Worm (Caenorhabditis elegans) whole organism, L1 larva: Measurements from ENCODE around the gene fut-3.

Experiments used
- C16A3.4 ChIP-seq: fragments of 150-350 bp; optimal IDR thresholded peaks from 2 replicates; lab custom pipeline; 2014; ENCODE audit warnings: missing biosample characterization, missing genetic modification characterization
- C34B4.2 ChIP-seq: sonication (generic microtip); optimal IDR thresholded peaks from 2 replicates; lab custom pipeline; 2017; ENCODE audit warnings: mild to moderate bottlenecking, missing genetic modification characterization, missing compliant biosample characterization
- aha-1 ChIP-seq: fragments of 150-350 bp; optimal IDR thresholded peaks from 2 replicates; lab custom pipeline; 2014; ENCODE audit warnings: missing biosample characterization, missing genetic modification characterization
- ceh-82 ChIP-seq, 3 experiments: fragments of 150-350 bp in 1 of 3; sonication (generic microtip) in 2 of 3; optimal IDR thresholded peaks; 2 replicates each; lab custom pipeline; 2014 to 2017; ENCODE audit warnings: missing biosample characterization in 3 of 3, missing genetic modification characterization in 3 of 3
- ceh-90 ChIP-seq: sonication (generic microtip); optimal IDR thresholded peaks from 2 replicates; lab custom pipeline; 2016; ENCODE audit warnings: missing genetic modification characterization, missing compliant biosample characterization
- ces-1 ChIP-seq: fragments of 150-350 bp; optimal IDR thresholded peaks from 2 replicates; lab custom pipeline; 2014; ENCODE audit warnings: missing biosample characterization, missing genetic modification reagents, missing genetic modification characterization
- efl-1 ChIP-seq, 4 experiments: fragments of 150-350 bp; optimal IDR thresholded peaks in 3 of 4; peaks in 1 of 4; 1 replicate in 1 of 4; 2 replicates in 3 of 4; lab custom pipeline; 2014; ENCODE audit warnings: missing biosample characterization in 2 of 4, missing genetic modification characterization in 2 of 4, missing genetic modification reagents in 2 of 4
- egl-13 ChIP-seq: sonication (generic microtip); optimal IDR thresholded peaks from 2 replicates; lab custom pipeline; 2016; ENCODE audit warnings: missing genotype, missing genetic modification reagents, missing genetic modification characterization, missing compliant biosample characterization
- egl-27 ChIP-seq, 2 experiments: fragments of 150-350 bp in 1 of 2; sonication (generic microtip); optimal IDR thresholded peaks; 3 replicates each; lab custom pipeline; 2017 to 2018; ENCODE audit warnings: missing biosample characterization in 2 of 2, missing genetic modification characterization in 2 of 2, missing genetic modification reagents in 2 of 2
- fkh-10 ChIP-seq: sonication (generic microtip); optimal IDR thresholded peaks from 2 replicates; lab custom pipeline; 2017; ENCODE audit warnings: missing biosample characterization, missing genetic modification reagents, missing genetic modification characterization
- fkh-4 ChIP-seq: sonication (generic microtip); optimal IDR thresholded peaks from 2 replicates; lab custom pipeline; 2016; ENCODE audit warnings: missing compliant biosample characterization, missing genetic modification characterization, borderline replicate concordance
- fkh-8 ChIP-seq: sonication (generic microtip); optimal IDR thresholded peaks from 2 replicates; lab custom pipeline; 2016; ENCODE audit warnings: mild to moderate bottlenecking, missing genetic modification characterization, missing compliant biosample characterization
- grh-1 ChIP-seq: fragments of 200-800 bp; sonication (Bioruptor generic); IDR thresholded peaks from 2 replicates; pipeline ENCODE4 v1.3.6; 2022; ENCODE audit warnings: missing genetic modification reagents, missing genetic modification characterization, missing compliant biosample characterization
- irx-1 ChIP-seq: sonication (generic microtip); optimal IDR thresholded peaks from 2 replicates; lab custom pipeline; 2016; ENCODE audit warnings: missing genetic modification characterization, missing compliant biosample characterization
- jun-1 ChIP-seq: fragments of 150-350 bp; optimal IDR thresholded peaks from 2 replicates; lab custom pipeline; 2014; ENCODE audit warnings: missing biosample characterization, missing genetic modification reagents, missing genetic modification characterization
- lin-15B ChIP-seq: fragments of 150-350 bp; sonication (generic microtip); optimal IDR thresholded peaks from 3 replicates; lab custom pipeline; 2014; ENCODE audit warnings: missing biosample characterization, missing genetic modification characterization
- lin-39 ChIP-seq: fragments of 150-350 bp; optimal IDR thresholded peaks from 2 replicates; lab custom pipeline; 2014; ENCODE audit warnings: missing biosample characterization, missing genetic modification reagents, missing genetic modification characterization
- lsy-2 ChIP-seq, 2 experiments: fragments of 150-350 bp; optimal IDR thresholded peaks; 2 replicates each; lab custom pipeline; 2014; ENCODE audit warnings: missing biosample characterization in 2 of 2, missing genetic modification characterization in 2 of 2
- mab-9 ChIP-seq: fragments of 200-800 bp; sonication (Bioruptor generic); IDR thresholded peaks from 2 replicates; pipeline ENCODE4 v1.3.6; 2022; ENCODE audit warnings: missing genetic modification reagents, missing genetic modification characterization, missing compliant biosample characterization
- mdl-1 ChIP-seq, 2 experiments: fragments of 150-350 bp; optimal IDR thresholded peaks; 2 replicates each; lab custom pipeline; 2014 to 2017; ENCODE audit warnings: missing biosample characterization in 2 of 2, missing genetic modification characterization in 2 of 2, inconsistent platforms in 1 of 2
- mef-2 ChIP-seq: fragments of 150-350 bp; optimal IDR thresholded peaks from 2 replicates; lab custom pipeline; 2014; ENCODE audit warnings: missing biosample characterization, missing genetic modification characterization
- mep-1 ChIP-seq: fragments of 150-350 bp; optimal IDR thresholded peaks from 2 replicates; lab custom pipeline; 2014; ENCODE audit warnings: missing biosample characterization, missing genetic modification characterization
- nhr-11 ChIP-seq: fragments of 150-350 bp; optimal IDR thresholded peaks from 2 replicates; lab custom pipeline; 2014; ENCODE audit warnings: missing biosample characterization, missing genetic modification characterization
- nhr-12 ChIP-seq: sonication (generic microtip); optimal IDR thresholded peaks from 2 replicates; lab custom pipeline; 2017; ENCODE audit warnings: missing biosample characterization, missing genetic modification characterization
- nhr-19 ChIP-seq: fragments of 200-800 bp; sonication (Bioruptor generic); conservative IDR thresholded peaks from 2 replicates; pipeline ENCODE4 v1.3.6; 2022; ENCODE audit warnings: missing genetic modification characterization, missing compliant biosample characterization
- nhr-47 ChIP-seq: sonication (generic microtip); optimal IDR thresholded peaks from 2 replicates; lab custom pipeline; 2016; ENCODE audit warnings: mild to moderate bottlenecking, missing genetic modification characterization, moderate library complexity, missing compliant biosample characterization
- nhr-71 ChIP-seq: sonication (generic microtip); optimal IDR thresholded peaks from 2 replicates; lab custom pipeline; 2016; ENCODE audit warnings: mild to moderate bottlenecking, missing genetic modification characterization, moderate library complexity, missing compliant biosample characterization
- nhr-85 ChIP-seq: sonication (generic microtip); peaks from one replicate; lab custom pipeline; 2016; ENCODE audit warnings: missing genetic modification characterization, inconsistent platforms, missing compliant biosample characterization
- rnt-1 ChIP-seq: sonication (generic microtip); optimal IDR thresholded peaks from 2 replicates; lab custom pipeline; 2016; ENCODE audit warnings: mild to moderate bottlenecking, missing genetic modification characterization, moderate library complexity, missing compliant biosample characterization
- snu-23 ChIP-seq: sonication (generic microtip); optimal IDR thresholded peaks from 2 replicates; lab custom pipeline; 2016; ENCODE audit warnings: missing genetic modification characterization, missing compliant biosample characterization
- sox-4 ChIP-seq: sonication (generic microtip); optimal IDR thresholded peaks from 2 replicates; lab custom pipeline; 2016; ENCODE audit warnings: missing genetic modification characterization, missing compliant biosample characterization
- sptf-1 ChIP-seq: fragments of 150-350 bp; optimal IDR thresholded peaks from 2 replicates; lab custom pipeline; 2014; ENCODE audit warnings: missing biosample characterization, missing genetic modification characterization
- tbx-2 ChIP-seq: sonication (generic microtip); optimal IDR thresholded peaks from 2 replicates; lab custom pipeline; 2016; ENCODE audit warnings: missing genetic modification characterization, missing compliant biosample characterization
- tlp-1 ChIP-seq: fragments of 150-350 bp; optimal IDR thresholded peaks from 2 replicates; lab custom pipeline; 2014; ENCODE audit warnings: missing biosample characterization, missing genetic modification characterization
- unc-130 ChIP-seq: fragments of 150-350 bp; optimal IDR thresholded peaks from 2 replicates; lab custom pipeline; 2017; ENCODE audit warnings: missing biosample characterization, missing genetic modification characterization, inconsistent platforms
- xbp-1 ChIP-seq: sonication (generic microtip); optimal IDR thresholded peaks from 2 replicates; lab custom pipeline; 2016; ENCODE audit warnings: missing genetic modification characterization, missing compliant biosample characterization
- zag-1 ChIP-seq: fragments of 150-350 bp; optimal IDR thresholded peaks from 2 replicates; lab custom pipeline; 2014; ENCODE audit warnings: missing biosample characterization, missing genetic modification characterization

fut-3 gene

ce11 chrII:5646942-5647341 is 12.6 kb downstream of the fut-3 start, which contains the start of gene F59E12.9:
TSS of gene F59E12.9 (minus strand) at chrII:5647042.
- TF ChIP-seq xbp-1 (tag; lab: Kevin White, UChicago) (no peak), irx-1 (no peak), nhr-12 (tag; lab: Kevin White, UChicago) (no peak), fkh-4 (tag; lab: Kevin White, UChicago) (no peak)

- TF ChIP-seq zag-1 (tag; lab: Kevin White, UChicago) (no peak), mep-1 (tag; lab: Kevin White, UChicago) (no peak), aha-1 (no peak), lsy-2 (tag; optimal IDR thresholded peaks at IDR 0.05; lab: Kevin White, UChicago) (no peak), lin-15B (no peak), egl-13 (tag; lab: Kevin White, UChicago) (no peak), fkh-8 (tag; lab: Kevin White, UChicago) (no peak), ces-1 (no peak), lin-39 (tag; lab: Kevin White, UChicago) (no peak), unc-130 (tag; lab: Kevin White, UChicago) (no peak), tlp-1 (tag; lab: Kevin White, UChicago) (no peak), nhr-47 (tag; lab: Kevin White, UChicago) (no peak), ceh-82 (tag; optimal IDR thresholded peaks at IDR 0.05; lab: Kevin White, UChicago) (no peak)
These were observed 17.5 kb downstream of the fut-3 start for ce11 chrII:5642110-5642509.

- TF ChIP-seq sox-4 (no peak), snu-23 (GFP tag; lab: Kevin White, UChicago) (no peak), mdl-1 (tag; optimal IDR thresholded peaks at IDR 0.05; lab: Kevin White, UChicago) (no peak), tbx-2 (tag; lab: Kevin White, UChicago) (no peak), nhr-11 (tag; lab: Kevin White, UChicago) (no peak), ces-1 (no peak), nhr-12 (tag; lab: Kevin White, UChicago) (no peak), C16A3.4 (tag; lab: Kevin White, UChicago) (no peak), grh-1 (GFP tag; lab: Robert Waterston, UW) (no peak), nhr-85 (no peak), efl-1 (optimal IDR thresholded peaks at IDR 0.05; lab: Kevin White, UChicago) (no peak), efl-1 (GFP tag; optimal IDR thresholded peaks at IDR 0.05 in 1 of 2; lab: Kevin White, UChicago) (no peak), rnt-1 (tag; lab: Kevin White, UChicago) (no peak), mef-2 (tag; lab: Kevin White, UChicago) (no peak), mab-9 (no peak), ceh-90 (tag; lab: Kevin White, UChicago) (no peak), egl-27 (tag; optimal IDR thresholded peaks at IDR 0.05; lab: Kevin White, UChicago) (no peak), jun-1 (tag; lab: Kevin White, UChicago) (no peak), fkh-10 (GFP tag; lab: Kevin White, UChicago) (no peak), nhr-71 (no peak)
These were observed 19.1 kb downstream of the fut-3 start for ce11 chrII:5640362-5641079.

- TF ChIP-seq nhr-71 (no peak), nhr-85 (peak; percentile 42), lsy-2 (tag; optimal IDR thresholded peaks at IDR 0.05; lab: Kevin White, UChicago) (no peak)
These were observed 21.5 kb downstream of the fut-3 start, which contains the start of gene F59E12.3 for ce11 chrII:5638059-5638458. TSS of gene F59E12.3 (plus strand) at chrII:5638359.

- TF ChIP-seq fkh-10 (GFP tag; lab: Kevin White, UChicago) (no peak), nhr-19 (no peak), C34B4.2 (tag; lab: Kevin White, UChicago) (no peak), sptf-1 (tag; lab: Kevin White, UChicago) (no peak), egl-27 (tag; optimal IDR thresholded peaks at IDR 0.05; lab: Kevin White, UChicago) (no peak)
These were observed 22.7 kb downstream of the fut-3 start, which contains the start of gene F59E12.8 for ce11 chrII:5636826-5637225. TSS of gene F59E12.8 (minus strand) at chrII:5636926.
